Worm (Caenorhabditis elegans) whole organism, L4 larva: ENCODE measurements around the gene B0303.4.
A peak's percentile ranks its signal among the peaks of the same experiment; 100 is the strongest.

Experiments
- R02D3.7 ChIP-seq: fragments of 150-350 bp; sonication (generic microtip); optimal IDR thresholded peaks from 3 replicates; lab custom pipeline; 2014; ENCODE audit warnings: missing biosample characterization, missing genetic modification characterization
- Y105C5A.15 ChIP-seq: fragments of 200-800 bp; sonication (Bioruptor generic); IDR thresholded peaks from 2 replicates; pipeline ENCODE4 v1.3.6; 2022; ENCODE audit warnings: missing genetic modification characterization, missing compliant biosample characterization
- Y5F2A.4 ChIP-seq: fragments of 200-800 bp; sonication (Bioruptor generic); optimal IDR thresholded peaks from 2 replicates; lab custom pipeline; 2018; ENCODE audit warnings: mild to moderate bottlenecking, missing genetic modification characterization, missing compliant biosample characterization
- aha-1 ChIP-seq: fragments of 150-350 bp; peaks from one replicate; lab custom pipeline; 2014; ENCODE audit warnings: missing biosample characterization, missing genetic modification characterization
- aly-2 ChIP-seq: sonication (generic microtip); optimal IDR thresholded peaks from 2 replicates; lab custom pipeline; 2018; ENCODE audit warnings: missing biosample characterization, missing genetic modification characterization
- attf-4 ChIP-seq: sonication (generic microtip); optimal IDR thresholded peaks from 3 replicates; lab custom pipeline; 2017; ENCODE audit warnings: missing biosample characterization, missing genetic modification characterization
- ceh-32 ChIP-seq: sonication (generic microtip); optimal IDR thresholded peaks from 2 replicates; lab custom pipeline; 2016; ENCODE audit warnings: mild to moderate bottlenecking, missing genetic modification characterization, missing compliant biosample characterization; ENCODE audit not compliant: poor library complexity
- ceh-44 ChIP-seq: fragments of 200-800 bp; sonication (Bioruptor generic); IDR thresholded peaks from 2 replicates; pipeline ENCODE4 v1.3.6; 2022; ENCODE audit warnings: missing genetic modification reagents, missing genetic modification characterization, missing compliant biosample characterization
- ceh-62 ChIP-seq: sonication (generic microtip); optimal IDR thresholded peaks from 2 replicates; lab custom pipeline; 2017; ENCODE audit warnings: missing biosample characterization, missing genetic modification characterization
- ceh-82 ChIP-seq: sonication (generic microtip); optimal IDR thresholded peaks from 2 replicates; lab custom pipeline; 2017; ENCODE audit warnings: missing biosample characterization, missing genetic modification characterization
- ces-1 ChIP-seq: fragments of 150-350 bp; sonication (generic microtip); optimal IDR thresholded peaks from 4 replicates; lab custom pipeline; 2014; ENCODE audit warnings: missing biosample characterization, missing genetic modification reagents, missing genetic modification characterization
- cey-2 ChIP-seq: sonication (generic microtip); optimal IDR thresholded peaks from 3 replicates; lab custom pipeline; 2017; ENCODE audit warnings: missing genetic modification characterization, mild to moderate bottlenecking, missing compliant biosample characterization, antibody characterized with exemption, borderline replicate concordance; ENCODE audit not compliant: insufficient read depth
- daf-8 ChIP-seq: fragments of 200-800 bp; sonication (Bioruptor generic); IDR thresholded peaks from 2 replicates; pipeline ENCODE4 v1.3.6; 2022; ENCODE audit warnings: missing genetic modification characterization, missing compliant biosample characterization
- dmd-8 ChIP-seq: fragments of 200-800 bp; sonication (Bioruptor generic); IDR thresholded peaks from 2 replicates; pipeline ENCODE4 v1.3.6; 2022; ENCODE audit warnings: missing genetic modification characterization, missing compliant biosample characterization
- dmd-9 ChIP-seq: fragments of 200-800 bp; sonication (Bioruptor generic); IDR thresholded peaks from 2 replicates; pipeline ENCODE4 v1.3.6; 2022; ENCODE audit warnings: missing genetic modification reagents, missing genetic modification characterization, missing compliant biosample characterization
- dpl-1 ChIP-seq: fragments of 150-350 bp; optimal IDR thresholded peaks from 2 replicates; lab custom pipeline; 2014; ENCODE audit warnings: missing biosample characterization, missing genetic modification reagents, missing genetic modification characterization
- dve-1 ChIP-seq: sonication (generic microtip); optimal IDR thresholded peaks from 2 replicates; lab custom pipeline; 2017; ENCODE audit warnings: antibody characterized with exemption, mild to moderate bottlenecking, missing genetic modification characterization, missing compliant biosample characterization; ENCODE audit not compliant: insufficient read depth
- egl-43 ChIP-seq: fragments of 200-800 bp; sonication (Bioruptor generic); IDR thresholded peaks from 2 replicates; pipeline ENCODE4 v1.3.6; 2022; ENCODE audit warnings: missing genetic modification reagents, missing genetic modification characterization, missing compliant biosample characterization
- fkh-10 ChIP-seq: fragments of 150-350 bp; optimal IDR thresholded peaks from 2 replicates; lab custom pipeline; 2014; ENCODE audit warnings: missing biosample characterization, missing genetic modification reagents, missing genetic modification characterization
- hlh-30 ChIP-seq: sonication (generic microtip); optimal IDR thresholded peaks from 2 replicates; lab custom pipeline; 2017; ENCODE audit warnings: antibody characterized with exemption, mild to moderate bottlenecking, missing genetic modification characterization, missing compliant biosample characterization; ENCODE audit not compliant: insufficient read depth
- hmg-1.1 ChIP-seq: fragments of 200-800 bp; sonication (Bioruptor generic); IDR thresholded peaks from 2 replicates; pipeline ENCODE4 v1.3.6; 2022; ENCODE audit warnings: missing genetic modification reagents, missing genetic modification characterization, missing compliant biosample characterization
- lim-7 ChIP-seq: fragments of 200-800 bp; sonication (Bioruptor generic); IDR thresholded peaks from 2 replicates; pipeline ENCODE4 v1.3.6; 2022; ENCODE audit warnings: missing genetic modification characterization, missing compliant biosample characterization
- lin-1 ChIP-seq: fragments of 200-800 bp; sonication (Bioruptor generic); IDR thresholded peaks from 2 replicates; pipeline ENCODE4 v1.3.6; 2022; ENCODE audit warnings: missing genetic modification reagents, missing genetic modification characterization, missing compliant biosample characterization
- lin-15B ChIP-seq: fragments of 150-350 bp; sonication (generic microtip); optimal IDR thresholded peaks from 3 replicates; lab custom pipeline; 2014; ENCODE audit warnings: missing biosample characterization, missing genetic modification characterization
- lin-38 ChIP-seq: fragments of 200-800 bp; sonication (Bioruptor generic); IDR thresholded peaks from 2 replicates; pipeline ENCODE4 v1.3.6; 2022; ENCODE audit warnings: missing genetic modification reagents, missing genetic modification characterization, missing compliant biosample characterization
- lin-39 ChIP-seq: fragments of 150-350 bp; optimal IDR thresholded peaks from 2 replicates; lab custom pipeline; 2014; ENCODE audit warnings: missing biosample characterization, missing genetic modification reagents, missing genetic modification characterization
- lsy-2 ChIP-seq, 2 experiments: fragments of 150-350 bp in 1 of 2; sonication (generic microtip) in 1 of 2; optimal IDR thresholded peaks; 2 replicates each; lab custom pipeline; 2014 to 2017; ENCODE audit warnings: missing biosample characterization in 2 of 2, missing genetic modification characterization in 2 of 2
- madf-5 ChIP-seq, 2 experiments: fragments of 200-800 bp; sonication (Bioruptor generic); IDR thresholded peaks; 2 replicates each; pipeline ENCODE4 v1.3.6; 2022; ENCODE audit warnings: missing compliant biosample characterization in 2 of 2, missing genetic modification characterization in 2 of 2
- mdl-1 ChIP-seq, 2 experiments: fragments of 150-350 bp in 1 of 2; sonication (generic microtip) in 1 of 2; optimal IDR thresholded peaks; 2 replicates each; lab custom pipeline; 2014 to 2017; ENCODE audit warnings: missing biosample characterization in 2 of 2, missing genetic modification characterization in 2 of 2
- mxl-3 ChIP-seq: fragments of 200-800 bp; sonication (Bioruptor generic); optimal IDR thresholded peaks from 2 replicates; lab custom pipeline; 2018; ENCODE audit warnings: mild to moderate bottlenecking, missing genetic modification characterization, missing compliant biosample characterization
- nhr-25 ChIP-seq: sonication (generic microtip); optimal IDR thresholded peaks from 2 replicates; lab custom pipeline; 2017; ENCODE audit warnings: missing genetic modification characterization, mild to moderate bottlenecking, missing compliant biosample characterization, antibody characterized with exemption, moderate library complexity, borderline replicate concordance; ENCODE audit not compliant: insufficient read depth
- nhr-28 ChIP-seq: fragments of 150-350 bp; optimal IDR thresholded peaks from 2 replicates; lab custom pipeline; 2014; ENCODE audit warnings: missing biosample characterization, missing genetic modification characterization
- nhr-77 ChIP-seq: fragments of 150-350 bp; optimal IDR thresholded peaks from 2 replicates; lab custom pipeline; 2014; ENCODE audit warnings: missing biosample characterization, missing genetic modification characterization
- pha-4 ChIP-seq, 2 experiments: fragments of 150-350 bp in 1 of 2; fragments of 200-800 bp in 1 of 2; sonication (Bioruptor generic) in 1 of 2; IDR thresholded peaks in 1 of 2; optimal IDR thresholded peaks in 1 of 2; 2 replicates each; pipeline versions ENCODE4 v1.3.6 to Lab custom; 2014 to 2022; ENCODE audit warnings: missing genetic modification characterization in 2 of 2, missing genetic modification reagents in 2 of 2, missing biosample characterization in 1 of 2, missing compliant biosample characterization in 1 of 2
- php-3 ChIP-seq: fragments of 200-800 bp; sonication (Bioruptor generic); IDR thresholded peaks from 2 replicates; pipeline ENCODE4 v1.3.6; 2022; ENCODE audit warnings: missing genetic modification reagents, missing genetic modification characterization, missing compliant biosample characterization
- sdz-12 ChIP-seq: fragments of 200-800 bp; sonication (Bioruptor generic); optimal IDR thresholded peaks from 2 replicates; lab custom pipeline; 2018; ENCODE audit warnings: mild to moderate bottlenecking, missing genetic modification characterization, missing compliant biosample characterization
- skn-1 ChIP-seq: fragments of 150-350 bp; optimal IDR thresholded peaks from 2 replicates; lab custom pipeline; 2014; ENCODE audit warnings: missing biosample characterization, missing genetic modification characterization
- snpc-1.2 ChIP-seq: fragments of 200-800 bp; sonication (Bioruptor generic); IDR thresholded peaks from 2 replicates; pipeline ENCODE4 v1.3.6; 2022; ENCODE audit warnings: missing genetic modification reagents, missing genetic modification characterization, missing compliant biosample characterization
- spr-3 ChIP-seq: fragments of 200-800 bp; sonication (Bioruptor generic); optimal IDR thresholded peaks from 2 replicates; lab custom pipeline; 2018; ENCODE audit warnings: mild to moderate bottlenecking, missing genetic modification characterization, missing compliant biosample characterization
- unc-130 ChIP-seq: sonication (generic microtip); optimal IDR thresholded peaks from 2 replicates; lab custom pipeline; 2016; ENCODE audit warnings: missing genetic modification reagents, missing genetic modification characterization, missing compliant biosample characterization
- unc-39 ChIP-seq: sonication (generic microtip); optimal IDR thresholded peaks from 2 replicates; lab custom pipeline; 2017; ENCODE audit warnings: missing biosample characterization, missing genetic modification characterization
- zag-1 ChIP-seq: fragments of 150-350 bp; optimal IDR thresholded peaks from 2 replicates; lab custom pipeline; 2014; ENCODE audit warnings: missing biosample characterization, missing genetic modification characterization
- ztf-7 ChIP-seq: fragments of 150-350 bp; optimal IDR thresholded peaks from 2 replicates; lab custom pipeline; 2014; ENCODE audit warnings: missing biosample characterization, missing genetic modification characterization

Gene B0303.4

DNA sequence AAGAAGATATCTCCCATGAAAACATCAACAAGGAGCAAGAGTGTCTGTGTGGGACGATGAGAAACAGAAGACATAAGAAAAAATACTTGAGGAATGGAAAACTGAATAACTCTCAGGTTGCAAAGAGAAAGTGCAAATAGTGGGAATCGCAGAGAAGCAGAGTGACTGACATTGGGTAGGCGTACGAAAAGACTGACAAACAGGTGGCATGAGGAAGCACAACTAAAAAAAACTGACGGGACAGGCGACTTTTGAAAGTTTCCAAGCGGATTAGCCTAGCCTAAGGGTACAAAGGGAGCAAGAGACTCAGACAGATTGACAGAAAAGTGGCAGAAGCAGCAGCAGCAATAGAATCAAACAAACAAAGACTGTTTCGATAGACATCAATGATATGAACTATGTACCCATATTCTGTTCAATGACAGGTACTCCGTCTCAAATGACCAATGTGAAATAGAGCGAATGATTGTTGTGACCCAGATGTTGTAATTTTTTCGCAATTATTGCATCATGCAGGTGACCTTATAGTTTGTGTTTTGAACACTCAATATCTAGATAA lies 44.8 kb downstream of the B0303.4 start (continued):
- TF ChIP-seq nhr-25 (tag; lab: Kevin White, UChicago) = peak; percentile 36
- TF ChIP-seq nhr-28 (tag; lab: Kevin White, UChicago) = peak; percentile 52
- no peak for TF ChIP-seq hmg-1.1
- no peak for TF ChIP-seq pha-4 (GFP tag; IDR thresholded peaks at IDR 0.05; lab: Robert Waterston, UW)
- peak; percentile 11 for TF ChIP-seq pha-4 (tag; optimal IDR thresholded peaks at IDR 0.05; lab: Kevin White, UChicago)
- peak; percentile 79 for TF ChIP-seq ztf-7 (tag; lab: Kevin White, UChicago)
- TF ChIP-seq, all 104 proteins: peak for 24

DNA sequence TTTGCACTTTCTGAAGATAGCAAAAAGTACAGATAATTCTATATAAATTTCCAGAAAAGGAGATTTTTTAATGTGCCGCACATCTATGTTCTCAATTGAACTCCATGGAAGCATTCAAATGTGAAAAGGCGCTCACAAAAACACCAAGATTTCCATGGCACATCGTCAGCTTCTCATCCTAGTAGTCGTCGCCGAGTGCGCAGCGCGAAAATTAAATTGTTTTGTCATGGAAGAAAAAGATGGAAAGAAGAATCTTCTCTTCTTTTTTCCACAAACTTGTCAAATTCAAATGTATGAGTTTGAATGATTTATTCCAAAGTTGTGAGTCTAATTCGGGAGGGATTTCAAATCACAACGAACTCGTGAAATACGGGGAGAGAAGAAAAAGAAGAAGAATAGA lies 47.7 kb downstream of the B0303.4 start:
- no peak for TF ChIP-seq dmd-9 (GFP tag; lab: Robert Waterston, UW)
- no peak for TF ChIP-seq dpl-1 (GFP tag; lab: Kevin White, UChicago)
- peak; percentile 31 for TF ChIP-seq fkh-10 (GFP tag; lab: Kevin White, UChicago)
- no peak for TF ChIP-seq zag-1 (tag; lab: Kevin White, UChicago)
- no peak for TF ChIP-seq Y105C5A.15 (GFP tag; lab: Robert Waterston, UW)

DNA sequence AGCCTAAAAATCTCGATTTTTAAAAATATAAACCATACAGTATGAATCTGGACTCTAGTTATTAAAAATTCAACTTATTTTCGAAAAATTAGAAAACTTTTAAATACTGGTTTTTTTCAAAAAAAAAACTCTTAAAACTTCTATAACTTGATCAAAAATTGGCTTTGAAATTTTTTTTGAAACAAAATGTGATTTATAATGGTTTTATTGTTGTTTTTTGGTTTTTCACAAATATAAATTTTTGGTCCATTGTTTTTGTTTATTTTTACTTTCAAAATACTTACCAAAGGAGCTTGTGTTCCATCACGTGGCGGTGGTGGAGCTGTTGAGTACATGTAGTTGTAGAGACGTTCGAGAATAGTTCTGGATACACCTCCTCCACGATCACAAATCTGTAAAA lies 48.6 kb downstream of the B0303.4 start:
- TF ChIP-seq sdz-12 (GFP tag; lab: Kevin White, UChicago) (no peak), nhr-28 (tag; lab: Kevin White, UChicago) (no peak), lin-1 (no peak), egl-43 (GFP tag; lab: Robert Waterston, UW) (no peak)

DNA sequence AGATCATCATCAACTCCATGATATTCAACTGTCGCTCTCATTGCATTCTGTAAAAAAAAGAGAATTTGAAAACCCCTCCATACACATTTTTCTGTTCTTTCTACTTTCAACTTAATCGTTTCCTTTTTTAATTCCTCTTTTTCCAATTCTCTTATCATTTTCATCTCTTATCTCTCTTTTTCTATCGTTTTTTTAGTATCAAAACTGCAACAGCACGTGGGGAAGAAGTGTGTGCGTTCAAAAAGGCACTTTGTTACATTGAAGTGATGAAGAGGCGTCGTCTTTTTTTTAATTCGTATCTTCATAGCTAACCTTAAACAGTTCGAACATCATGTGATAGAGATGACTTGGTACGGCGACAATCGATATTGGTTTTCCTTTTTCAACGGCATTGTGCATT lies 49.5 kb downstream of the B0303.4 start:
- TF ChIP-seq lin-38 (GFP tag; lab: Robert Waterston, UW) = no peak
- peak; percentile 97 for TF ChIP-seq mxl-3 (GFP tag; lab: Kevin White, UChicago)
- TF ChIP-seq hlh-30 (tag; lab: Kevin White, UChicago) = peak; percentile 90
- no peak for TF ChIP-seq hmg-1.1
- TF ChIP-seq skn-1 (tag; lab: Kevin White, UChicago) = no peak
- peak; percentile 69 to 97 for TF ChIP-seq mdl-1 (tag; optimal IDR thresholded peaks at IDR 0.05; lab: Kevin White, UChicago)
- TF ChIP-seq unc-130 (GFP tag; lab: Kevin White, UChicago) = no peak
- TF ChIP-seq lin-39 (tag; lab: Kevin White, UChicago) = no peak
- no peak for TF ChIP-seq Y5F2A.4
- TF ChIP-seq lim-7 = no peak
- TF ChIP-seq php-3 (GFP tag; lab: Robert Waterston, UW) = peak; percentile 83
- no peak for TF ChIP-seq dmd-9 (GFP tag; lab: Robert Waterston, UW)
- no peak for TF ChIP-seq lin-15B (tag; lab: Kevin White, UChicago)
- TF ChIP-seq pha-4 (GFP tag; IDR thresholded peaks at IDR 0.05; lab: Robert Waterston, UW) = no peak
- TF ChIP-seq pha-4 (tag; optimal IDR thresholded peaks at IDR 0.05; lab: Kevin White, UChicago) = no peak
- peak; percentile 84 for TF ChIP-seq aha-1 (tag; lab: Kevin White, UChicago)
- TF ChIP-seq ceh-44 (GFP tag; lab: Robert Waterston, UW) = no peak
- TF ChIP-seq ceh-82 (tag; lab: Kevin White, UChicago) = no peak
- no peak for TF ChIP-seq madf-5 (GFP tag; IDR thresholded peaks at IDR 0.05; lab: Robert Waterston, UW)
- no peak for TF ChIP-seq fkh-10 (GFP tag; lab: Kevin White, UChicago)
- TF ChIP-seq ztf-7 (tag; lab: Kevin White, UChicago) = no peak
- no peak for TF ChIP-seq unc-39 (tag; lab: Kevin White, UChicago)
- no peak for TF ChIP-seq R02D3.7 (tag; lab: Kevin White, UChicago)
- peak; percentile 93 for TF ChIP-seq nhr-77 (tag; lab: Kevin White, UChicago)
- TF ChIP-seq spr-3 (GFP tag; lab: Kevin White, UChicago) = no peak
- no peak for TF ChIP-seq attf-4 (tag; lab: Kevin White, UChicago)
- TF ChIP-seq ceh-32 (tag; lab: Kevin White, UChicago) = no peak
- no peak for TF ChIP-seq snpc-1.2 (GFP tag; lab: Robert Waterston, UW)
- no peak for TF ChIP-seq dmd-8
- TF ChIP-seq daf-8 = no peak
- TF ChIP-seq cey-2 (tag; lab: Kevin White, UChicago) = peak; percentile 90
- peak in 1 of 2 experiments; percentile 72 for TF ChIP-seq lsy-2 (tag; optimal IDR thresholded peaks at IDR 0.05; lab: Kevin White, UChicago)
- TF ChIP-seq dpl-1 (GFP tag; lab: Kevin White, UChicago) = peak; percentile 50
- TF ChIP-seq dve-1 (tag; lab: Kevin White, UChicago) = peak; percentile 95
- TF ChIP-seq ces-1 (GFP tag; lab: Kevin White, UChicago) = no peak
- no peak for TF ChIP-seq aly-2 (tag; lab: Kevin White, UChicago)
- no peak for TF ChIP-seq ceh-62 (tag; lab: Kevin White, UChicago)
